Worm (Caenorhabditis elegans): ENCODE data around the gene cpb-1.

The cpb-1 gene

DNA sequence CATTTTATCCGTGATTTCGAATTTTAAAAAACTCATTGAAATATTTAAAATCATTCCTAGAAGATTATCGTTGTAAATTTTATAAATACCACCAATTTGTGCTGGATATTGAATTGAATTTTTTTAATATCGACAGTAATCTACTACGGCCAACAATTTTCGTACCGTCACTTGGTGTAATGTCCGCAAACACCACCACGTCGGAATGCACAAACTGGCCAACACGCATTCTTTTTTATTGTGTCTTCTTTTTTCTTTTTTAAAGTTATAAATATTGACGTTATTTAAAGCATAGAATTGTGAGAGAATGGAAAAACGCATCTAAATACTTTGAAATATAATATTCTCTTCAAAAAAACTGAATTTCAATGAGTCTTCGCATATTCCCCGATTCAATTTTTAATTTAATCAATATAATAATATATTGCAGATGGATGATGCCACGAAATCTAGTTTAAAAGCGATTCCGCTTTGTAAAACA is 9.0 kb downstream of the cpb-1 start, which contains the start of gene ufc-1:
Gene ufc-1 (plus strand): TSS at position 431 of the 481 bp plus-strand sequence.
- TF ChIP-seq vab-15 (tag; optimal IDR thresholded peaks at IDR 0.05) (no peak), lin-35 (GFP tag; optimal IDR thresholded peaks at IDR 0.05) (peak; percentile 4 to 22), lsy-2 (tag; optimal IDR thresholded peaks at IDR 0.05) (peak; percentile 49 to 59), tbx-2 (tag; optimal IDR thresholded peaks at IDR 0.05) (peak; percentile 12), mep-1 (tag; optimal IDR thresholded peaks at IDR 0.05) (peak; percentile 51), alr-1 (tag; optimal IDR thresholded peaks at IDR 0.05; ENCODE audit: borderline replicate concordance) (no peak), egl-13 (tag; optimal IDR thresholded peaks at IDR 0.05) (no peak), nhr-85 (tag) (no peak), fkh-4 (tag; optimal IDR thresholded peaks at IDR 0.05; ENCODE audit: borderline replicate concordance) (no peak), nhr-90 (tag; optimal IDR thresholded peaks at IDR 0.05; ENCODE audit: poor library complexity) (no peak), efl-1 (optimal IDR thresholded peaks at IDR 0.05) (peak; percentile 32 to 50), efl-1 (GFP tag; optimal IDR thresholded peaks at IDR 0.05 in 1 of 2) (peak; percentile 25 to 92), ceh-8 (GFP tag; optimal IDR thresholded peaks at IDR 0.05) (no peak), lin-14 (GFP tag; optimal IDR thresholded peaks at IDR 0.05) (no peak), unc-98 (GFP tag; IDR thresholded peaks at IDR 0.05) (no peak), skn-1 (tag; optimal IDR thresholded peaks at IDR 0.05) (no peak), ceh-82 (tag; optimal IDR thresholded peaks at IDR 0.05) (no peak), fkh-10 (GFP tag; optimal IDR thresholded peaks at IDR 0.05) (no peak), fkh-8 (tag; optimal IDR thresholded peaks at IDR 0.05) (no peak), lir-3 (tag; optimal IDR thresholded peaks at IDR 0.05; ENCODE audit: poor library complexity) (no peak), C16A3.4 (tag; optimal IDR thresholded peaks at IDR 0.05) (peak; percentile 24), unc-86 (tag; optimal IDR thresholded peaks at IDR 0.05) (no peak), grh-1 (GFP tag; IDR thresholded peaks at IDR 0.05) (no peak), ceh-63 (GFP tag; optimal IDR thresholded peaks at IDR 0.05) (no peak), nhr-20 (tag; optimal IDR thresholded peaks at IDR 0.05) (peak; percentile 28), ceh-88 (GFP tag; IDR thresholded peaks at IDR 0.05) (no peak), xbp-1 (tag; optimal IDR thresholded peaks at IDR 0.05) (peak; percentile 14), mef-2 (tag; optimal IDR thresholded peaks at IDR 0.05) (no peak), blmp-1 (tag; optimal IDR thresholded peaks at IDR 0.05) (peak; percentile 36), sox-4 (tag; optimal IDR thresholded peaks at IDR 0.05) (no peak), rnt-1 (tag; optimal IDR thresholded peaks at IDR 0.05) (peak; percentile 26), ztf-11 (tag; optimal IDR thresholded peaks at IDR 0.05) (no peak), lin-13 (GFP tag; optimal IDR thresholded peaks at IDR 0.05) (no peak), egl-27 (tag; optimal IDR thresholded peaks at IDR 0.05) (no peak), ama-1 (optimal IDR thresholded peaks at IDR 0.05) (no peak), F16B12.6 (tag; optimal IDR thresholded peaks at IDR 0.05) (peak; percentile 86), unc-30 (tag; optimal IDR thresholded peaks at IDR 0.05) (no peak), elt-3 (tag; optimal IDR thresholded peaks at IDR 0.05) (no peak), C04F5.9 (tag; optimal IDR thresholded peaks at IDR 0.05) (no peak), sup-37 (GFP tag; optimal IDR thresholded peaks at IDR 0.05) (no peak), ets-5 (GFP tag; IDR thresholded peaks at IDR 0.05) (no peak), nhr-237 (tag; optimal IDR thresholded peaks at IDR 0.05) (no peak), hpl-2 (GFP tag; optimal IDR thresholded peaks at IDR 0.05) (no peak), swsn-7 (tag; optimal IDR thresholded peaks at IDR 0.05) (no peak), ces-1 (GFP tag; optimal IDR thresholded peaks at IDR 0.05) (no peak), unc-62 (GFP tag; optimal IDR thresholded peaks at IDR 0.05) (no peak), aha-1 (tag; optimal IDR thresholded peaks at IDR 0.05) (no peak), sptf-1 (tag; optimal IDR thresholded peaks at IDR 0.05) (no peak), dsc-1 (tag; optimal IDR thresholded peaks at IDR 0.05) (no peak), nhr-11 (tag; optimal IDR thresholded peaks at IDR 0.05) (no peak), nhr-76 (tag; optimal IDR thresholded peaks at IDR 0.05) (no peak), Y116A8C.19 (tag; optimal IDR thresholded peaks at IDR 0.05; ENCODE audit: borderline replicate concordance) (no peak), zag-1 (tag; optimal IDR thresholded peaks at IDR 0.05) (no peak), C34B4.2 (tag; optimal IDR thresholded peaks at IDR 0.05) (no peak), snpc-4 (tag; optimal IDR thresholded peaks at IDR 0.05) (no peak)
